Worm (Caenorhabditis elegans) whole organism, young adult: ENCODE measurements around the gene C27A7.5.

Source experiments
- B0035.1 ChIP-seq: sonication (generic microtip); optimal IDR thresholded peaks from 2 replicates; lab custom pipeline; 2016; ENCODE audit warnings: missing genetic modification characterization, mild to moderate bottlenecking, missing compliant biosample characterization, missing genotype, missing genetic modification reagents
- D2030.7 ChIP-seq: fragments of 200-800 bp; sonication (Bioruptor generic); IDR thresholded peaks from 2 replicates; pipeline ENCODE4 v1.3.6; 2022; ENCODE audit warnings: missing genetic modification reagents, missing genetic modification characterization, missing compliant biosample characterization
- F10E7.11 ChIP-seq: sonication (generic microtip); optimal IDR thresholded peaks from 2 replicates; lab custom pipeline; 2017; ENCODE audit warnings: mild to moderate bottlenecking, missing genetic modification characterization, moderate library complexity, missing compliant biosample characterization
- F49E8.2 ChIP-seq: sonication (generic microtip); optimal IDR thresholded peaks from 3 replicates; lab custom pipeline; 2017; ENCODE audit warnings: missing genetic modification characterization, mild to moderate bottlenecking, missing compliant biosample characterization, antibody characterized with exemption, moderate library complexity; ENCODE audit not compliant: insufficient read depth
- F55B11.4 ChIP-seq: sonication (generic microtip); optimal IDR thresholded peaks from 2 replicates; lab custom pipeline; 2016; ENCODE audit warnings: missing compliant biosample characterization, missing genetic modification characterization, borderline replicate concordance; ENCODE audit not compliant: insufficient read depth
- F57A8.1 ChIP-seq: fragments of 200-800 bp; sonication (Bioruptor generic); optimal IDR thresholded peaks from 2 replicates; lab custom pipeline; 2018; ENCODE audit warnings: mild to moderate bottlenecking, missing genetic modification characterization, moderate library complexity, missing compliant biosample characterization
- K12H6.12 ChIP-seq: fragments of 200-800 bp; sonication (Bioruptor generic); optimal IDR thresholded peaks from 2 replicates; lab custom pipeline; 2018; ENCODE audit warnings: mild to moderate bottlenecking, missing genetic modification characterization, missing compliant biosample characterization
- Y53G8AR.9 ChIP-seq: fragments of 200-800 bp; sonication (Bioruptor generic); conservative IDR thresholded peaks from 2 replicates; pipeline ENCODE4 v1.3.6; 2022; ENCODE audit warnings: missing genetic modification reagents, missing genetic modification characterization, missing compliant biosample characterization
- akir-1 ChIP-seq: fragments of 200-800 bp; sonication (Bioruptor generic); optimal IDR thresholded peaks from 2 replicates; lab custom pipeline; 2018; ENCODE audit warnings: mild to moderate bottlenecking, missing genetic modification characterization, moderate library complexity, missing compliant biosample characterization
- attf-5 ChIP-seq: fragments of 200-800 bp; sonication (Bioruptor generic); optimal IDR thresholded peaks from 2 replicates; lab custom pipeline; 2018; ENCODE audit warnings: mild to moderate bottlenecking, missing genetic modification characterization, missing compliant biosample characterization
- bed-2 ChIP-seq: fragments of 200-800 bp; sonication (Bioruptor generic); IDR thresholded peaks from 2 replicates; pipeline ENCODE4 v1.3.6; 2022; ENCODE audit warnings: missing genetic modification reagents, missing genetic modification characterization, missing compliant biosample characterization
- cebp-2 ChIP-seq: fragments of 200-800 bp; sonication (Bioruptor generic); IDR thresholded peaks from 2 replicates; pipeline ENCODE4 v1.3.6; 2022; ENCODE audit warnings: missing genetic modification characterization, missing compliant biosample characterization
- die-1 ChIP-seq: sonication (generic microtip); optimal IDR thresholded peaks from 2 replicates; lab custom pipeline; 2016; ENCODE audit warnings: missing genotype, mild to moderate bottlenecking, missing genetic modification characterization, missing compliant biosample characterization
- dpl-1 ChIP-seq: fragments of 150-350 bp; optimal IDR thresholded peaks from 2 replicates; lab custom pipeline; 2014; ENCODE audit warnings: missing biosample characterization, missing genetic modification reagents, missing genetic modification characterization
- fkh-3 ChIP-seq: sonication (generic microtip); optimal IDR thresholded peaks from 2 replicates; lab custom pipeline; 2016; ENCODE audit warnings: mild to moderate bottlenecking, missing genetic modification characterization, missing compliant biosample characterization
- him-1 ChIP-seq: sonication (generic microtip); optimal IDR thresholded peaks from 2 replicates; lab custom pipeline; 2016; ENCODE audit warnings: missing genotype, missing genetic modification reagents, missing genetic modification characterization, missing compliant biosample characterization
- hmg-1.2 ChIP-seq: fragments of 200-800 bp; sonication (Bioruptor generic); IDR thresholded peaks from 2 replicates; pipeline ENCODE4 v1.3.6; 2022; ENCODE audit warnings: missing genetic modification reagents, missing genetic modification characterization, missing compliant biosample characterization
- hsf-1 ChIP-seq: fragments of 200-800 bp; sonication (Bioruptor generic); IDR thresholded peaks from 2 replicates; pipeline ENCODE4 v1.3.6; 2022; ENCODE audit warnings: missing genetic modification reagents, missing genetic modification characterization, missing compliant biosample characterization
- let-607 ChIP-seq, 2 experiments: fragments of 200-800 bp in 1 of 2; sonication (Bioruptor generic) in 1 of 2; sonication (generic microtip) in 1 of 2; optimal IDR thresholded peaks; 2 replicates each; lab custom pipeline; 2016 to 2018; ENCODE audit warnings: mild to moderate bottlenecking in 2 of 2, missing compliant biosample characterization in 2 of 2, missing genetic modification characterization in 2 of 2, moderate library complexity in 2 of 2, missing genotype in 1 of 2
- mxl-1 ChIP-seq: sonication (generic microtip); optimal IDR thresholded peaks from 2 replicates; lab custom pipeline; 2016; ENCODE audit warnings: missing genetic modification characterization, missing compliant biosample characterization
- nfyb-1 ChIP-seq: fragments of 200-800 bp; sonication (Bioruptor generic); IDR thresholded peaks from 2 replicates; pipeline ENCODE4 v1.3.6; 2022; ENCODE audit warnings: missing genetic modification reagents, missing genetic modification characterization, missing compliant biosample characterization
- nhr-27 ChIP-seq: fragments of 200-800 bp; sonication (Bioruptor generic); optimal IDR thresholded peaks from 2 replicates; lab custom pipeline; 2018; ENCODE audit warnings: mild to moderate bottlenecking, missing genetic modification characterization, moderate library complexity, missing compliant biosample characterization
- nhr-80 ChIP-seq: sonication (generic microtip); optimal IDR thresholded peaks from 2 replicates; lab custom pipeline; 2016; ENCODE audit warnings: missing genetic modification characterization, missing compliant biosample characterization
- pbrm-1 ChIP-seq: fragments of 200-800 bp; sonication (Bioruptor generic); IDR thresholded peaks from 2 replicates; pipeline ENCODE4 v1.3.6; 2022; ENCODE audit warnings: missing genetic modification reagents, missing genetic modification characterization, missing compliant biosample characterization
- rec-8 ChIP-seq, 2 experiments: sonication (generic microtip); optimal IDR thresholded peaks; 2 replicates each; lab custom pipeline; 2016; ENCODE audit warnings: mild to moderate bottlenecking in 2 of 2, missing genetic modification characterization in 2 of 2, missing genetic modification reagents in 2 of 2, missing genotype in 2 of 2, missing biosample characterization in 1 of 2, missing compliant biosample characterization in 1 of 2, moderate library complexity in 1 of 2
- sdz-38 ChIP-seq: sonication (generic microtip); optimal IDR thresholded peaks from 2 replicates; lab custom pipeline; 2016; ENCODE audit warnings: missing genotype, missing genetic modification characterization, missing compliant biosample characterization
- sea-2 ChIP-seq: fragments of 200-800 bp; sonication (Bioruptor generic); IDR thresholded peaks from 2 replicates; pipeline ENCODE4 v1.3.6; 2022; ENCODE audit warnings: missing genetic modification characterization, missing compliant biosample characterization
- snpc-1.1 ChIP-seq: sonication (generic microtip); optimal IDR thresholded peaks from 2 replicates; lab custom pipeline; 2017; ENCODE audit warnings: missing genetic modification characterization, mild to moderate bottlenecking, missing compliant biosample characterization, antibody characterized with exemption, moderate library complexity, missing genotype, missing genetic modification reagents; ENCODE audit not compliant: insufficient read depth
- tbp1 ChIP-seq: fragments of 200-800 bp; sonication (Bioruptor generic); optimal IDR thresholded peaks from 2 replicates; lab custom pipeline; 2018; ENCODE audit warnings: mild to moderate bottlenecking, missing genetic modification characterization, missing compliant biosample characterization
- tbx-9 ChIP-seq: sonication (generic microtip); optimal IDR thresholded peaks from 2 replicates; lab custom pipeline; 2016; ENCODE audit warnings: borderline replicate concordance, missing genetic modification characterization, inconsistent platforms, missing compliant biosample characterization
- unc-130 ChIP-seq: sonication (generic microtip); optimal IDR thresholded peaks from 2 replicates; lab custom pipeline; 2016; ENCODE audit warnings: missing genetic modification reagents, missing genetic modification characterization, missing compliant biosample characterization
- ztf-18 ChIP-seq: sonication (generic microtip); optimal IDR thresholded peaks from 2 replicates; lab custom pipeline; 2016; ENCODE audit warnings: missing genotype, mild to moderate bottlenecking, missing genetic modification characterization, missing compliant biosample characterization
- ztf-28 ChIP-seq: fragments of 200-800 bp; sonication (Bioruptor generic); IDR thresholded peaks from 2 replicates; pipeline ENCODE4 v1.3.6; 2022; ENCODE audit warnings: missing genetic modification reagents, missing genetic modification characterization, missing compliant biosample characterization

Gene C27A7.5

ce11 chrV:12153784-12154183 lies 8.3 kb downstream of the C27A7.5 start:
- no peak for TF ChIP-seq nfyb-1 (GFP tag; lab: Robert Waterston, UW)
- TF ChIP-seq sdz-38: no peak
- TF ChIP-seq B0035.1: no peak
- TF ChIP-seq let-607 (tag; optimal IDR thresholded peaks at IDR 0.05; lab: Kevin White, UChicago): no peak
- TF ChIP-seq F49E8.2 (tag; lab: Kevin White, UChicago): no peak
- TF ChIP-seq sea-2 (GFP tag; lab: Robert Waterston, UW): no peak
- no peak for TF ChIP-seq nhr-80 (tag; lab: Kevin White, UChicago)
- no peak for TF ChIP-seq dpl-1 (GFP tag; lab: Kevin White, UChicago)
- no peak for TF ChIP-seq attf-5 (GFP tag; lab: Kevin White, UChicago)
- TF ChIP-seq die-1: no peak
- no peak for TF ChIP-seq hmg-1.2
- no peak for TF ChIP-seq tbp1 (GFP tag; lab: Kevin White, UChicago)
- no peak for TF ChIP-seq snpc-1.1
- TF ChIP-seq D2030.7 (GFP tag; lab: Robert Waterston, UW): no peak
- no peak for TF ChIP-seq ztf-28 (GFP tag; lab: Robert Waterston, UW)

ce11 chrV:12152857-12153256 lies 9.3 kb downstream of the C27A7.5 start, which contains the start of gene C27A7.8:
C27A7.8 (plus strand) TSS chrV:12153157.
- no peak for TF ChIP-seq Y53G8AR.9 (GFP tag; lab: Robert Waterston, UW)
- no peak for TF ChIP-seq ztf-18 (tag; lab: Kevin White, UChicago)
- no peak for TF ChIP-seq pbrm-1 (GFP tag; lab: Robert Waterston, UW)
- no peak for TF ChIP-seq tbx-9 (tag; lab: Kevin White, UChicago)
- TF ChIP-seq fkh-3 (tag; lab: Kevin White, UChicago): no peak

- TF ChIP-seq D2030.7 (GFP tag; lab: Robert Waterston, UW) (no peak), nhr-27 (tag; lab: Kevin White, UChicago) (no peak), F10E7.11 (tag; lab: Kevin White, UChicago) (no peak)
Measured at ce11 chrV:12150607-12151006, 11.5 kb downstream of the C27A7.5 start, which contains the start of gene che-11. che-11 (minus strand) TSS chrV:12150707.

ce11 chrV:12140625-12141024 lies 21.5 kb downstream of the C27A7.5 start, which contains the start of gene C27A7.3:
C27A7.3 (plus strand) TSS chrV:12140925.
- TF ChIP-seq K12H6.12 (no peak), akir-1 (GFP tag; lab: Kevin White, UChicago) (no peak), rec-8 (tag; optimal IDR thresholded peaks at IDR 0.05; lab: Kevin White, UChicago) (no peak), let-607 (tag; optimal IDR thresholded peaks at IDR 0.05; lab: Kevin White, UChicago) (no peak), cebp-2 (GFP tag; lab: Robert Waterston, UW) (no peak), him-1 (tag; lab: Kevin White, UChicago) (no peak), F55B11.4 (tag; lab: Kevin White, UChicago) (no peak), F57A8.1 (GFP tag; lab: Kevin White, UChicago) (no peak), hsf-1 (GFP tag; lab: Robert Waterston, UW) (no peak), bed-2 (GFP tag; lab: Robert Waterston, UW) (no peak), unc-130 (GFP tag; lab: Kevin White, UChicago) (no peak), mxl-1 (no peak)
